Worm (Caenorhabditis elegans) whole organism, early embryonic: Measurements from ENCODE around the gene F20D6.1.

ENCODE experiments used
- B0310.2 ChIP-seq: sonication (generic microtip); optimal IDR thresholded peaks from 2 replicates; lab custom pipeline; 2016; ENCODE audit warnings: mild to moderate bottlenecking, missing genetic modification characterization, missing compliant biosample characterization
- F13C5.2 ChIP-seq: sonication (generic microtip); optimal IDR thresholded peaks from 2 replicates; lab custom pipeline; 2017; ENCODE audit warnings: mild to moderate bottlenecking, missing genetic modification characterization, inconsistent platforms, missing compliant biosample characterization
- aly-1 ChIP-seq: sonication (generic microtip); optimal IDR thresholded peaks from 2 replicates; lab custom pipeline; 2016; ENCODE audit warnings: missing genetic modification characterization, missing compliant biosample characterization
- ama-1 ChIP-seq: fragments of 150-350 bp; optimal IDR thresholded peaks from 2 replicates; lab custom pipeline; 2014
- ceh-13 ChIP-seq: fragments of 200-800 bp; sonication (Bioruptor generic); optimal IDR thresholded peaks from 2 replicates; lab custom pipeline; 2018; ENCODE audit warnings: mild to moderate bottlenecking, missing genetic modification characterization, missing compliant biosample characterization
- ceh-36 ChIP-seq: sonication (generic microtip); optimal IDR thresholded peaks from 2 replicates; lab custom pipeline; 2016; ENCODE audit warnings: missing genetic modification characterization, inconsistent platforms, missing compliant biosample characterization
- ets-7 ChIP-seq: sonication (generic microtip); optimal IDR thresholded peaks from 2 replicates; lab custom pipeline; 2016; ENCODE audit warnings: missing genotype, missing genetic modification characterization, missing compliant biosample characterization
- flt-1 ChIP-seq: fragments of 200-800 bp; sonication (Bioruptor generic); IDR thresholded peaks from 2 replicates; pipeline ENCODE4 v1.3.6; 2022; ENCODE audit warnings: missing genetic modification characterization, missing compliant biosample characterization
- hmbx-1 ChIP-seq: sonication (generic microtip); optimal IDR thresholded peaks from 2 replicates; lab custom pipeline; 2016; ENCODE audit warnings: mild to moderate bottlenecking, missing genetic modification characterization, missing compliant biosample characterization
- hmg-4 ChIP-seq: fragments of 200-800 bp; sonication (Bioruptor generic); optimal IDR thresholded peaks from 2 replicates; lab custom pipeline; 2018; ENCODE audit warnings: mild to moderate bottlenecking, missing genetic modification characterization, missing compliant biosample characterization
- hnd-1 ChIP-seq: sonication (generic microtip); optimal IDR thresholded peaks from 2 replicates; lab custom pipeline; 2016; ENCODE audit warnings: missing genetic modification characterization, missing compliant biosample characterization
- pes-1 ChIP-seq: fragments of 200-800 bp; sonication (Bioruptor generic); IDR thresholded peaks from 2 replicates; pipeline ENCODE4 v1.3.6; 2022; ENCODE audit warnings: missing genetic modification reagents, missing genetic modification characterization, missing compliant biosample characterization
- scrt-1 ChIP-seq: fragments of 200-800 bp; sonication (Bioruptor generic); IDR thresholded peaks from 2 replicates; pipeline ENCODE4 v1.3.6; 2022; ENCODE audit warnings: missing genetic modification characterization, missing compliant biosample characterization
- sea-1 ChIP-seq: fragments of 200-800 bp; sonication (Bioruptor generic); conservative IDR thresholded peaks from 2 replicates; pipeline ENCODE4 v1.3.6; 2022; ENCODE audit warnings: missing genetic modification characterization, missing compliant biosample characterization
- tbx-11 ChIP-seq: fragments of 200-800 bp; sonication (Bioruptor generic); IDR thresholded peaks from 2 replicates; pipeline ENCODE4 v1.3.6; 2022; ENCODE audit warnings: missing genetic modification characterization, missing compliant biosample characterization
- tbx-37 ChIP-seq: fragments of 200-800 bp; sonication (Bioruptor generic); conservative IDR thresholded peaks from 2 replicates; pipeline ENCODE4 v1.3.6; 2022; ENCODE audit warnings: missing genetic modification reagents, missing genetic modification characterization, missing compliant biosample characterization
- tra-4 ChIP-seq: sonication (generic microtip); optimal IDR thresholded peaks from 2 replicates; lab custom pipeline; 2017; ENCODE audit warnings: missing genetic modification characterization, missing compliant biosample characterization

Gene F20D6.1

ce11 chrV:8203085-8203643, 12.6 kb downstream of the F20D6.1 start, which contains the start of gene cest-17:
Gene cest-17 (plus strand): TSS chrV:8203332.
- TF ChIP-seq sea-1 (GFP tag; lab: Robert Waterston, UW) (no peak), scrt-1 (GFP tag; lab: Robert Waterston, UW) (no peak), pes-1 (GFP tag; lab: Robert Waterston, UW) (no peak), B0310.2 (tag; lab: Kevin White, UChicago) (no peak), flt-1 (no peak), ceh-36 (no peak), tbx-11 (GFP tag; lab: Robert Waterston, UW) (no peak), ceh-13 (GFP tag; lab: Kevin White, UChicago) (no peak), ets-7 (tag; lab: Kevin White, UChicago) (no peak), hmbx-1 (tag; lab: Kevin White, UChicago) (no peak), hmg-4 (GFP tag; lab: Kevin White, UChicago) (no peak), tbx-37 (GFP tag; lab: Robert Waterston, UW) (no peak), hnd-1 (no peak), tra-4 (tag; lab: Kevin White, UChicago) (no peak), F13C5.2 (tag; lab: Kevin White, UChicago) (no peak), ama-1 (lab: Kevin White, UChicago) (no peak), aly-1 (no peak)

DNA sequence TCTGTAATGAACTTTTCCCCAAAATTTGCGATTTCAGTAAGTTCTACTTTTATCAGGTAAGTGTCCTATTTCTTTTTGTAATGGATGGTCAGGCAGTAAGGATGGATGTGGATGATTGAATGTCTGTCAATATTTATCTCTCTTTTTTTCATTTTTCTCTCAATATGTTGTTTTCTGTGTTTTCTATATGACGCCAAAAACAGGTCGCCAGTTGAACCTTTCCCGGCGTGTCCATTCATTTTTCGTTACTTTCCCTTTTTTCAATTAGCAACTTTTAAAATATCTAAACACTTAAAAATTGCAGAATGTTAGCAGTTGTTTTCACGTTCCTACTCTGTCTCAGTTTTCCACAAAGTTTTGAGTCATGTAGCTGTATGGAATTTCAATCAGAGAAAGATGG, 16.4 kb downstream of the F20D6.1 start, which contains the start of gene timp-1:
timp-1 (plus strand) TSS at position 305 of the 400 bp plus-strand sequence.
- TF ChIP-seq flt-1 (no peak), ceh-13 (GFP tag; lab: Kevin White, UChicago) (no peak), ets-7 (tag; lab: Kevin White, UChicago) (no peak), F13C5.2 (tag; lab: Kevin White, UChicago) (no peak), sea-1 (GFP tag; lab: Robert Waterston, UW) (no peak)

DNA sequence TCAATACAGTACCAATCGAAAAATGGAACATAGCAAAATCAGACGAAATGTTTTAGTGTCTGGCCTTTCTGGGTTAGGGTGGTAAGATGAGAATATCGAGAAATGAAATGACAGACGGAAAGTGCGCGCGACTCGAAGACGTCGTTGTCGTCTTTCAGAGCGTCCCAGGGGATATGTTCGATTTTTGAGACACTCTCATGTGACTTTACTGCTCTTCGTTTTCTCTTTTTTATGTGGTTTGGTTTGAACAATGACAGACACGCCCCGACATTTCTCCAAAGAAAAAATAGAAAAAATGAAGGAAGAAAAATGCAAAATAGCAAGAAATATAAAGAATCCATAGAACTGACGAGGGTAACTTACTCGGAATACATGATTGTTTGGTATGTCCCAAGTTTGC, 20.0 kb downstream of the F20D6.1 start:
- no peak for TF ChIP-seq hnd-1
- no peak for TF ChIP-seq ets-7 (tag; lab: Kevin White, UChicago)
- no peak for TF ChIP-seq tbx-37 (GFP tag; lab: Robert Waterston, UW)
- no peak for TF ChIP-seq tra-4 (tag; lab: Kevin White, UChicago)
- TF ChIP-seq hmbx-1 (tag; lab: Kevin White, UChicago): no peak
- no peak for TF ChIP-seq hmg-4 (GFP tag; lab: Kevin White, UChicago)
- no peak for TF ChIP-seq scrt-1 (GFP tag; lab: Robert Waterston, UW)
- TF ChIP-seq sea-1 (GFP tag; lab: Robert Waterston, UW): no peak
- no peak for TF ChIP-seq pes-1 (GFP tag; lab: Robert Waterston, UW)
- TF ChIP-seq flt-1: no peak

DNA sequence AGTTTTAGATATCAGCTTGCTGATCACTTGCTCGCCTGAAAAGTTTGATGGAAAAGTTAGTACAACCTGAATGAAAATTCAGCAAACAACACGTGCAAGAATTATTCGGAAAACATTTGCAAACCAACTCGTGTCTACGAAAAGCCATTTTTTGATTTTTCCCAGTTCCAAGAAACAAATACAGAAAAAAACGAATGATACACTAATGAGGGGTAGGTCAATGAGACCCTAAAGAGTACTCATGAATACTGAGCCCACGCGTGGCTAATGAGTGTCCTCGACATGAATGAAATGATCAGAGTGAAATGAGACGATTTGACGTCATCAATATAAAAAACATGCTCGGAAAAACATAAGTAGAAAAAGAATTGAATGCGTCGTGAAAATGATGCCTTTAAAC, 21.5 kb downstream of the F20D6.1 start:
- no peak for TF ChIP-seq aly-1
- no peak for TF ChIP-seq tbx-11 (GFP tag; lab: Robert Waterston, UW)

DNA sequence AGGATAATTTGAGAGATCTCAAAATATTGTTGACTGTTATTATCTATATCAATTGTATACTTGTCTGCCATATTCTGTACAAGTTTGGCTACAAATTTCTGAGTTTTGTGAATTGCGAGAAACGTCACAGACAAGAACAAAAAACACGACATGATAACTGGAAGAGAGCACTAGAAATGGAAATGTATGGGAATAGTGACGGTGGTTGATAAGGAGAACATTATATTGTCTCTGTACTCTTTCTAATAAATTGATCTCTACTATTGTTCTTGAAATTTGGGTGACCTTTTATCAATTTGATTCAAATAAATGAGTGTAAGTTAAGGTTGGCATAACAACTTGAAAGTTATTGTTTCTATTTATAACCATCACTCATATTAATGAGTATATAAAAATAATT, 22.3 kb downstream of the F20D6.1 start:
- TF ChIP-seq aly-1: no peak
- no peak for TF ChIP-seq sea-1 (GFP tag; lab: Robert Waterston, UW)
- no peak for TF ChIP-seq hnd-1
- TF ChIP-seq hmg-4 (GFP tag; lab: Kevin White, UChicago): no peak
- no peak for TF ChIP-seq flt-1
- no peak for TF ChIP-seq pes-1 (GFP tag; lab: Robert Waterston, UW)
- no peak for TF ChIP-seq tra-4 (tag; lab: Kevin White, UChicago)
- no peak for TF ChIP-seq tbx-37 (GFP tag; lab: Robert Waterston, UW)
- no peak for TF ChIP-seq ama-1 (lab: Kevin White, UChicago)
- no peak for TF ChIP-seq scrt-1 (GFP tag; lab: Robert Waterston, UW)
- TF ChIP-seq ets-7 (tag; lab: Kevin White, UChicago): no peak
- no peak for TF ChIP-seq ceh-13 (GFP tag; lab: Kevin White, UChicago)
- TF ChIP-seq tbx-11 (GFP tag; lab: Robert Waterston, UW): no peak
- TF ChIP-seq F13C5.2 (tag; lab: Kevin White, UChicago): no peak
- TF ChIP-seq ceh-36: no peak
- TF ChIP-seq B0310.2 (tag; lab: Kevin White, UChicago): no peak

DNA sequence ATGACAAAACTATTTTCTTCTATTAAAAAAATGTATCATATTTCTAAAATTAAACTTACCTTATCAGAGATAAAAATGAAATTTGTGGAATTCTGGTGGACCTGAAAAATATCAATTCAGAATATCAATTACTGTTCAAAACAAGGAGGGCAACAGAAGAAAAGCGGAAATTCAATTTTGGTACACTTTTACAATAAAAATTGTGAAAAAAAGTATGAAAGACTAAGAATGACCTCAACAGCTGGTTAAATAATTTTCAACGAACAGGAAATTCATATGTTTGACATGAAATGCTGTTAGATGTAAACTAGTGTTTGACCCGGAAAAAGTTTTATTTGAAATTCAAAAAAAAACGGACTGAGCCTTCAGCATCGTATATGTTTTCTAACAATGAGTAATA, 23.3 kb downstream of the F20D6.1 start, which contains the start of gene K07C11.7:
K07C11.7 (minus strand) TSS at position 101 of the 400 bp plus-strand sequence.
- no peak for TF ChIP-seq aly-1
- TF ChIP-seq sea-1 (GFP tag; lab: Robert Waterston, UW): no peak
- TF ChIP-seq ets-7 (tag; lab: Kevin White, UChicago): no peak

DNA sequence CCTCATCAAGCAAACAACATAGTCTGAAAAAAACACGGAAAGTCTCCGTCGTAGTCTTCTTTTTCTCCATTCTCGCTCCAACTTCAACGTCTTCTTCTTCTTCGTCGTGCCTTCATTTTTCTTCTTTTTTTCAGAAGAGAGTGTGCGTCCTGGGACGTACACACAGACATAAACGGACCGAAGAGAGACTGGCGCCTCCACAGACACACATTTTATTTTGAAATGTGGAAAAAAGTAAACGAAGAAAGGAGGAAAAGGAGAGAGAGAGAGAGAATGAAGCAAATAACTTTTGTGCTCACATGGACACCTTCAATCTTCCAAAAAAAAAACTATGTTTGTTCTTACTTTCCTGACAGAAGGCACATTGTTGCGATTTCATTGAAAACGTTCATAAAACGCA, 24.6 kb downstream of the F20D6.1 start:
- no peak for TF ChIP-seq tbx-37 (GFP tag; lab: Robert Waterston, UW)

DNA sequence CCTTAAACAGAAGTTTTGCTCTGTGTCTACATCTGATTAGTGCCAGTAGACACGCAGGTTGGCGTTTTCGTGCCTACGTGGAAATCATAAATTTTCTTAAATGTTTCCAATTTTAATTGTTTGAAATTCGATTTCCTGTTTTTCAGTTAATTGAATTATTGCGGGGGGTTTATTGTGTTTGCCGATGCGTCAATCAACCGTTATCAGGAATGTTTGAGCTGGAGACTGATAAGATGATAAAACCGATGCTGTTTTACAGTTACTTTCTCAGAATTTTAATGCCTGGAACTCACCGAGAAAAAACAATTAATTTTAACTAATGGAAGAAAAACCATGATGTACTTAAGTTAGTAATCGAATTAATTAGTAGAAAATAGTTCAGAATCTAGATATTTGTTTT, 26.6 kb downstream of the F20D6.1 start:
- TF ChIP-seq ets-7 (tag; lab: Kevin White, UChicago): no peak
- no peak for TF ChIP-seq sea-1 (GFP tag; lab: Robert Waterston, UW)
- TF ChIP-seq ceh-36: no peak
- TF ChIP-seq ama-1 (lab: Kevin White, UChicago): no peak
- TF ChIP-seq hmbx-1 (tag; lab: Kevin White, UChicago): no peak
- no peak for TF ChIP-seq tra-4 (tag; lab: Kevin White, UChicago)
- no peak for TF ChIP-seq scrt-1 (GFP tag; lab: Robert Waterston, UW)
- TF ChIP-seq hnd-1: no peak
- TF ChIP-seq hmg-4 (GFP tag; lab: Kevin White, UChicago): no peak
- no peak for TF ChIP-seq tbx-11 (GFP tag; lab: Robert Waterston, UW)
- no peak for TF ChIP-seq F13C5.2 (tag; lab: Kevin White, UChicago)
- no peak for TF ChIP-seq ceh-13 (GFP tag; lab: Kevin White, UChicago)
- TF ChIP-seq flt-1: no peak
- no peak for TF ChIP-seq pes-1 (GFP tag; lab: Robert Waterston, UW)
- no peak for TF ChIP-seq aly-1
- TF ChIP-seq tbx-37 (GFP tag; lab: Robert Waterston, UW): no peak
- no peak for TF ChIP-seq B0310.2 (tag; lab: Kevin White, UChicago)
